Fruit fly (Drosophila melanogaster): ENCODE results near the gene CG11590.

The CG11590 gene

dm6 chrX:14213509-14214154, 13.7 kb downstream of the CG11590 start (continued):
- TF ChIP-seq Pdp1 (GFP tag; optimal IDR thresholded peaks at IDR 0.05) (peak in 1 of 2 experiments; percentile 28), grau (tag; optimal IDR thresholded peaks at IDR 0.05) (peak; percentile 40), Spps (tag; optimal IDR thresholded peaks at IDR 0.05) (no peak), Ada2b (GFP tag; IDR thresholded peaks at IDR 0.05) (peak; percentile 49; the same call in 1 of the 2 replicates), CHES-1-like (GFP tag; optimal IDR thresholded peaks at IDR 0.05) (peak; percentile 10), amos (GFP tag; IDR thresholded peaks at IDR 0.05; ENCODE audit: partially characterized antibody) (no peak), CG17829 (tag; optimal IDR thresholded peaks at IDR 0.05) (peak; percentile 19), CG7556 (GFP tag; optimal IDR thresholded peaks at IDR 0.05) (peak; percentile 28), Fer2 (tag; optimal IDR thresholded peaks at IDR 0.05) (no peak), kah (GFP tag; optimal IDR thresholded peaks at IDR 0.05) (no peak), CG1603 (tag; optimal IDR thresholded peaks at IDR 0.05) (peak; percentile 1), Bgb (GFP tag; IDR thresholded peaks at IDR 0.05; ENCODE audit: partially characterized antibody) (no peak), Atf6 (GFP tag; IDR thresholded peaks at IDR 0.05) (0 out of 2 replicates have a peak, but pooled peaks have one; percentile 35), insv (GFP tag; optimal IDR thresholded peaks at IDR 0.05) (no peak), Elba2 (GFP tag; optimal IDR thresholded peaks at IDR 0.05) (no peak), CG32772 (GFP tag; IDR thresholded peaks at IDR 0.05) (no peak), CG9797 (GFP tag; optimal IDR thresholded peaks at IDR 0.05) (no peak), lola (GFP tag; optimal IDR thresholded peaks at IDR 0.05) (peak in 1 of 3 experiments; percentile 4), chinmo (GFP tag; IDR thresholded peaks at IDR 0.05; ENCODE audit: partially characterized antibody) (0 out of 4 replicates have a peak, but pooled peaks have one; percentile 63), ham (GFP tag; IDR thresholded peaks at IDR 0.05) (no peak), CG17361 (GFP tag; IDR thresholded peaks at IDR 0.05) (peak; percentile 46; the same call in 2 of the 3 replicates), CG12659 (GFP tag; optimal IDR thresholded peaks at IDR 0.05) (peak; percentile 31), crol (GFP tag; IDR thresholded peaks at IDR 0.05) (peak; percentile 88), B-H1 (GFP tag; IDR thresholded peaks at IDR 0.05) (0 out of 3 replicates have a peak, but pooled peaks have one; percentile 33), CG14710 (tag; optimal IDR thresholded peaks at IDR 0.05) (peak; percentile 11), Sry-δ (GFP tag; optimal IDR thresholded peaks at IDR 0.05) (peak; percentile 20), CG2678 (tag; optimal IDR thresholded peaks at IDR 0.05) (peak; percentile 56), Deaf1 (tag; optimal IDR thresholded peaks at IDR 0.05) (peak; percentile 74), Scr (GFP tag; IDR thresholded peaks at IDR 0.05; ENCODE audit: partially characterized antibody) (no peak), Hr39 (optimal IDR thresholded peaks at IDR 0.05) (no peak), Bteb2 (GFP tag; optimal IDR thresholded peaks at IDR 0.05) (no peak), HLH3B (GFP tag; IDR thresholded peaks at IDR 0.05) (peak; percentile 36; the same call in 1 of the 2 replicates), sug (tag; optimal IDR thresholded peaks at IDR 0.05) (peak; percentile 14), CG7745 (tag; optimal IDR thresholded peaks at IDR 0.05) (no peak), CG17568 (GFP tag; optimal IDR thresholded peaks at IDR 0.05) (peak; percentile 24), seq (GFP tag; IDR thresholded peaks at IDR 0.05) (peak; percentile 45; the same call in 1 of the 2 replicates), sisA (GFP tag; IDR thresholded peaks at IDR 0.05) (no peak; the same call in 1 of the 2 replicates), CG13296 (GFP tag; optimal IDR thresholded peaks at IDR 0.05) (peak; percentile 9), CG6175 (GFP tag; IDR thresholded peaks at IDR 0.05) (peak; percentile 32; the same call in 1 of the 3 replicates), Eip74EF (GFP tag; optimal IDR thresholded peaks at IDR 0.05) (peak in 1 of 2 experiments; percentile 27), sima (GFP tag; optimal IDR thresholded peaks at IDR 0.05) (no peak), CG5180 (GFP tag; optimal IDR thresholded peaks at IDR 0.05) (peak; percentile 66), pb (GFP tag; optimal IDR thresholded peaks at IDR 0.05) (no peak), onecut (GFP tag; IDR thresholded peaks at IDR 0.05) (peak; percentile 89), CG12071 (GFP tag; optimal IDR thresholded peaks at IDR 0.05) (peak; percentile 13), dm (GFP tag; optimal IDR thresholded peaks at IDR 0.05) (no peak), CG1529 (GFP tag; optimal IDR thresholded peaks at IDR 0.05) (peak; percentile 15), CG8478 (optimal IDR thresholded peaks at IDR 0.05) (no peak), chif (GFP tag; optimal IDR thresholded peaks at IDR 0.05) (peak in 1 of 2 experiments; percentile 20)

All from whole organism, embryonic.